Fruit fly (Drosophila melanogaster) whole organism, prepupa: ENCODE measurements around the gene vsg.
A peak's percentile ranks its signal among the peaks of the same experiment; 100 is the strongest.

ENCODE experiments used
- Blimp-1 ChIP-seq: fragments of 200-800 bp; sonication (Bioruptor generic); optimal IDR thresholded peaks from 3 replicates; lab custom pipeline; 2017; ENCODE audit warnings: missing biosample characterization, missing genetic modification characterization, mild to moderate bottlenecking, moderate library complexity, missing genetic modification reagents
- CG10631 ChIP-seq: fragments of 200-800 bp; sonication (Bioruptor generic); optimal IDR thresholded peaks from 2 replicates; lab custom pipeline; 2016; ENCODE audit warnings: missing biosample characterization, missing genetic modification characterization
- CG10669 ChIP-seq: fragments of 200-800 bp; sonication (Bioruptor generic); optimal IDR thresholded peaks from 3 replicates; lab custom pipeline; 2018; ENCODE audit warnings: missing biosample characterization, mild to moderate bottlenecking, missing genetic modification characterization, moderate library complexity
- CG11294 ChIP-seq: fragments of 200-800 bp; sonication (Bioruptor generic); IDR thresholded peaks from 2 replicates; pipeline ENCODE4 v1.3.6; 2022; ENCODE audit warnings: missing biosample characterization, missing genetic modification characterization
- CG15336 ChIP-seq: fragments of 200-800 bp; sonication (Bioruptor generic); IDR thresholded peaks from 2 replicates; pipeline ENCODE4 v1.3.6; 2022; ENCODE audit warnings: missing biosample characterization, missing genetic modification characterization
- CG1621 ChIP-seq: fragments of 200-800 bp; sonication (Bioruptor generic); optimal IDR thresholded peaks from 3 replicates; lab custom pipeline; 2018; ENCODE audit warnings: missing biosample characterization, mild to moderate bottlenecking, missing genetic modification characterization
- CG3032 ChIP-seq: fragments of 200-800 bp; optimal IDR thresholded peaks from 2 replicates; lab custom pipeline; 2019; ENCODE audit warnings: missing biosample characterization, mild to moderate bottlenecking, missing genetic modification characterization, moderate library complexity
- CG31627 ChIP-seq: fragments of 200-800 bp; sonication (Bioruptor generic); optimal IDR thresholded peaks from 3 replicates; lab custom pipeline; 2016; ENCODE audit warnings: missing biosample characterization, missing genetic modification characterization
- CG34406 ChIP-seq: fragments of 200-800 bp; sonication (Bioruptor generic); optimal IDR thresholded peaks from 3 replicates; lab custom pipeline; 2016; ENCODE audit warnings: missing biosample characterization, missing genetic modification characterization
- CG4318 ChIP-seq: fragments of 200-800 bp; sonication (Bioruptor generic); optimal IDR thresholded peaks from 3 replicates; lab custom pipeline; 2017; ENCODE audit warnings: missing biosample characterization, mild to moderate bottlenecking, missing genetic modification characterization
- CG6163 ChIP-seq: fragments of 200-800 bp; sonication (Bioruptor generic); IDR thresholded peaks from 3 replicates; pipeline ENCODE4 v1.3.6; 2022; ENCODE audit warnings: missing biosample characterization, missing genetic modification characterization
- CG6276 ChIP-seq: fragments of 200-800 bp; sonication (Bioruptor generic); optimal IDR thresholded peaks from 2 replicates; lab custom pipeline; 2017; ENCODE audit warnings: missing biosample characterization, mild to moderate bottlenecking, missing genetic modification characterization
- CG6792 ChIP-seq: fragments of 200-800 bp; sonication (Bioruptor generic); optimal IDR thresholded peaks from 3 replicates; lab custom pipeline; 2016; ENCODE audit warnings: missing biosample characterization, missing genetic modification characterization
- CG7368 ChIP-seq: fragments of 200-800 bp; sonication (Bioruptor generic); optimal IDR thresholded peaks from 3 replicates; lab custom pipeline; 2016; ENCODE audit warnings: missing biosample characterization, missing genetic modification characterization
- CG8119 ChIP-seq: fragments of 200-800 bp; sonication (Bioruptor generic); IDR thresholded peaks from 3 replicates; pipeline ENCODE4 v1.3.6; 2022; ENCODE audit warnings: missing biosample characterization, missing genetic modification characterization
- Eip78C ChIP-seq: fragments of 200-800 bp; sonication (Bioruptor generic); peaks from one replicate; lab custom pipeline; 2016; ENCODE audit warnings: missing biosample characterization, missing genetic modification characterization
- Ets21C ChIP-seq: fragments of 200-800 bp; sonication (Bioruptor generic); optimal IDR thresholded peaks from 3 replicates; lab custom pipeline; 2016; ENCODE audit warnings: missing biosample characterization, missing genetic modification characterization
- Ets96B ChIP-seq: fragments of 200-800 bp; optimal IDR thresholded peaks from 2 replicates; lab custom pipeline; 2019; ENCODE audit warnings: missing biosample characterization, mild to moderate bottlenecking, missing genetic modification characterization, moderate library complexity
- Gug ChIP-seq: fragments of 200-800 bp; sonication (Bioruptor generic); IDR thresholded peaks from 2 replicates; pipeline ENCODE4 v1.3.6; 2022; ENCODE audit warnings: missing biosample characterization, missing genetic modification characterization
- Hr4 ChIP-seq: fragments of 200-800 bp; sonication (Bioruptor generic); optimal IDR thresholded peaks from 3 replicates; lab custom pipeline; 2016; ENCODE audit warnings: missing biosample characterization, missing genetic modification characterization
- Lpt ChIP-seq: fragments of 200-800 bp; sonication (Bioruptor generic); optimal IDR thresholded peaks from 3 replicates; lab custom pipeline; 2016; ENCODE audit warnings: missing biosample characterization, missing genetic modification characterization
- OdsH ChIP-seq: fragments of 200-800 bp; sonication (Bioruptor generic); optimal IDR thresholded peaks from 3 replicates; lab custom pipeline; 2016; ENCODE audit warnings: missing biosample characterization, missing genetic modification characterization
- Smox ChIP-seq: fragments of 200-800 bp; sonication (Bioruptor generic); optimal IDR thresholded peaks from 3 replicates; lab custom pipeline; 2016; ENCODE audit warnings: missing biosample characterization, missing genetic modification characterization
- Sox102F ChIP-seq: fragments of 200-800 bp; sonication (Bioruptor generic); optimal IDR thresholded peaks from 2 replicates; lab custom pipeline; 2016; ENCODE audit warnings: missing biosample characterization, mild to moderate bottlenecking, missing genetic modification characterization
- Sox14 ChIP-seq: fragments of 200-800 bp; sonication (Bioruptor generic); optimal IDR thresholded peaks from 3 replicates; lab custom pipeline; 2016; ENCODE audit warnings: missing biosample characterization, missing genetic modification characterization
- Sox15 ChIP-seq: fragments of 200-800 bp; sonication (Bioruptor generic); optimal IDR thresholded peaks from 3 replicates; lab custom pipeline; 2016; ENCODE audit warnings: missing biosample characterization, missing genetic modification characterization
- achi ChIP-seq: fragments of 200-800 bp; sonication (Bioruptor generic); optimal IDR thresholded peaks from 3 replicates; lab custom pipeline; 2016; ENCODE audit warnings: missing biosample characterization, missing genetic modification characterization
- acj6 ChIP-seq: fragments of 200-800 bp; sonication (Bioruptor generic); optimal IDR thresholded peaks from 3 replicates; lab custom pipeline; 2016; ENCODE audit warnings: missing biosample characterization, missing genetic modification characterization
- cyc ChIP-seq: fragments of 200-800 bp; sonication (Bioruptor generic); optimal IDR thresholded peaks from 3 replicates; lab custom pipeline; 2016; ENCODE audit warnings: missing biosample characterization, missing genetic modification characterization
- dac ChIP-seq: fragments of 200-800 bp; sonication (Bioruptor generic); optimal IDR thresholded peaks from 2 replicates; lab custom pipeline; 2017; ENCODE audit warnings: missing biosample characterization, mild to moderate bottlenecking, missing genetic modification characterization
- eg ChIP-seq: fragments of 200-800 bp; sonication (Bioruptor generic); IDR thresholded peaks from 3 replicates; pipeline ENCODE4 v1.3.6; 2022; ENCODE audit warnings: missing biosample characterization, missing genetic modification characterization
- esn ChIP-seq: fragments of 200-800 bp; sonication (Bioruptor generic); optimal IDR thresholded peaks from 2 replicates; lab custom pipeline; 2016; ENCODE audit warnings: missing biosample characterization, mild to moderate bottlenecking, missing genetic modification characterization, moderate library complexity
- fd59A ChIP-seq: fragments of 200-800 bp; sonication (Bioruptor generic); optimal IDR thresholded peaks from 2 replicates; lab custom pipeline; 2017; ENCODE audit warnings: missing biosample characterization, mild to moderate bottlenecking, missing genetic modification characterization, missing genetic modification reagents
- fkh ChIP-seq: fragments of 200-800 bp; sonication (Bioruptor generic); optimal IDR thresholded peaks from 3 replicates; lab custom pipeline; 2017; ENCODE audit warnings: missing biosample characterization, mild to moderate bottlenecking, missing genetic modification characterization, moderate library complexity
- lz ChIP-seq: fragments of 200-800 bp; sonication (Bioruptor generic); optimal IDR thresholded peaks from 3 replicates; lab custom pipeline; 2016; ENCODE audit warnings: missing biosample characterization, missing genetic modification characterization
- salr ChIP-seq, 2 experiments: fragments of 200-800 bp; sonication (Bioruptor generic); optimal IDR thresholded peaks; 3 replicates each; lab custom pipeline; 2016 to 2018; ENCODE audit warnings: missing biosample characterization in 2 of 2, missing genetic modification characterization in 2 of 2, mild to moderate bottlenecking in 1 of 2
- spab ChIP-seq: fragments of 200-800 bp; sonication (Bioruptor generic); optimal IDR thresholded peaks from 2 replicates; lab custom pipeline; 2017; ENCODE audit warnings: missing biosample characterization, mild to moderate bottlenecking, missing genetic modification characterization, missing genetic modification reagents
- svp ChIP-seq: fragments of 200-800 bp; sonication (Bioruptor generic); peaks from one replicate; lab custom pipeline; 2016; ENCODE audit warnings: missing biosample characterization, missing genetic modification characterization
- topi ChIP-seq: fragments of 200-800 bp; sonication (Bioruptor generic); optimal IDR thresholded peaks from 3 replicates; lab custom pipeline; 2016; ENCODE audit warnings: missing biosample characterization, missing genetic modification characterization
- vri ChIP-seq: fragments of 200-800 bp; sonication (Bioruptor generic); optimal IDR thresholded peaks from 3 replicates; lab custom pipeline; 2016; ENCODE audit warnings: missing biosample characterization, mild to moderate bottlenecking, missing genetic modification characterization

vsg gene

DNA sequence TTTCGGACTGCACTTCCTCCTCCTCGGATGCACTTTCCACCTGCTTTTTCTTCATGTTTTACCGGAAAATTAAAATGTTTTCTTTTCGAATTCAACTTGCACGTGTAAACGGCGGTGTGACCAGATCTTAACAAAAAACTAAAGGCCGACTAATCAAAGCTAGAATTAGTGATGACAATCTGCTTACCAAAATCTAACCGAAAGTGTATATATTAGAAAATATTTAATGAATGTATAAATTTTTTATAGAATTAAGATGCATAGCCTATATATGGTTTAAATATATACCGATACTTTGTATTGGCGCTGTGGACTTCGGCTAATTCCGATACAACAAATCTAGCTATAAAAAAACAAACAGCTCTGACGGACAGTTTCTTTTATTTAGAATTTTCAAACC lies 4.8 kb downstream of the vsg start, which contains the start of the genes CG18178 and CG14174 (continued):
- no peak for TF ChIP-seq vri (GFP tag; lab: Kevin White, UChicago)
- TF ChIP-seq CG10631, result no peak
- peak; percentile 50 for TF ChIP-seq CG34406
- TF ChIP-seq salr (GFP tag; optimal IDR thresholded peaks at IDR 0.05; lab: Kevin White, UChicago), result peak in 1 of 2 experiments; percentile 36
- TF ChIP-seq CG1621 (tag; lab: Kevin White, UChicago), result no peak
- TF ChIP-seq eg (GFP tag; lab: Robert Waterston, UW), result peak; percentile 32; the same call in 1 of the 3 replicates
- peak; percentile 55 for TF ChIP-seq acj6 (GFP tag; lab: Kevin White, UChicago)
- TF ChIP-seq fkh, result no peak
- no peak for TF ChIP-seq fd59A (GFP tag; lab: Kevin White, UChicago)
- TF ChIP-seq CG6276 (GFP tag; lab: Kevin White, UChicago), result no peak
- TF ChIP-seq Sox14 (GFP tag; lab: Kevin White, UChicago), result peak; percentile 51
- peak; percentile 30 for TF ChIP-seq CG31627 (GFP tag; lab: Kevin White, UChicago)
- no peak for TF ChIP-seq Smox
- no peak for TF ChIP-seq achi (GFP tag; lab: Kevin White, UChicago)
- peak; percentile 38 for TF ChIP-seq lz (GFP tag; lab: Kevin White, UChicago)
- TF ChIP-seq Lpt (GFP tag; lab: Kevin White, UChicago), result no peak
- no peak for TF ChIP-seq CG7368
- TF ChIP-seq Sox15 (GFP tag; lab: Kevin White, UChicago), result peak; percentile 44
- TF ChIP-seq CG8119 (GFP tag; lab: Robert Waterston, UW), result no peak; the same call in 2 of the 3 replicates

- TF ChIP-seq Hr4 (GFP tag; lab: Kevin White, UChicago) (no peak), lz (GFP tag; lab: Kevin White, UChicago) (no peak), Blimp-1 (GFP tag; lab: Kevin White, UChicago) (no peak), CG10631 (no peak)
These were observed 6.0 kb downstream of the vsg start for dm6 chr3L:9720102-9720501.

dm6 chr3L:9723108-9723507 lies 9.0 kb downstream of the vsg start, which contains the start of the genes nbs and defl:
TSS of gene nbs (minus strand) at chr3L:9723194.
TSS of gene defl (plus strand) at chr3L:9723423.
- TF ChIP-seq Gug, result peak; percentile 55
- TF ChIP-seq Sox15 (GFP tag; lab: Kevin White, UChicago), result peak; percentile 46
- TF ChIP-seq CG11294 (GFP tag; lab: Robert Waterston, UW), result peak; percentile 16; the same call in 1 of the 2 replicates
- no peak for TF ChIP-seq dac
- TF ChIP-seq CG6792, result no peak
- no peak for TF ChIP-seq vri (GFP tag; lab: Kevin White, UChicago)
- peak; percentile 30; the same call in 1 of the 2 replicates for TF ChIP-seq CG15336 (GFP tag; lab: Robert Waterston, UW)
- TF ChIP-seq CG3032 (tag; lab: Kevin White, UChicago), result peak; percentile 73
- peak; percentile 75 for TF ChIP-seq CG31627 (GFP tag; lab: Kevin White, UChicago)
- TF ChIP-seq CG8119 (GFP tag; lab: Robert Waterston, UW), result peak; percentile 36; the same call in 1 of the 3 replicates
- peak; percentile 80 for TF ChIP-seq eg (GFP tag; lab: Robert Waterston, UW)
- TF ChIP-seq lz (GFP tag; lab: Kevin White, UChicago), result peak; percentile 70
- no peak for TF ChIP-seq OdsH
- TF ChIP-seq esn, result peak; percentile 78
- TF ChIP-seq cyc (GFP tag; lab: Kevin White, UChicago), result peak; percentile 70
- peak; percentile 26 for TF ChIP-seq Lpt (GFP tag; lab: Kevin White, UChicago)
- TF ChIP-seq, all 60 proteins: peak for 12

DNA sequence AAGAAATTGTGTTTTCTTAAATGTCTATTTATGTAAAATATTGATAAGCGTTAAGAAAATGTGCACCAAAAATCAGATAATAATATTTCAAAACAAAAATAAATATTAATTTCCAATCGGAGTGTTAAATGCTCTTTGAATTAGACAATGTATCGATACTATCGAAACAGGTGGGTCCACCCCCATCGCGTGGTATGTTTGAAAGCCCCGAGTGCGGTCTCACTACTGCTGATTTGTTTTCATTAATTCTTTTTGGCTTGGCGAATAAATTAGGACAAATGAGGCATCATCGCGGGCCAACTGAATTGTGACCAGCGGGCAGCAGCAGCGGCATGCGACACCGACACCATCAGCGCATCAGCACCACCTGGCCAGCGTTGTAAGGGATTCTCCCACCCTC lies 12.6 kb downstream of the vsg start, which contains the start of gene Naa60:
TSS of gene Naa60 (plus strand) at position 189 of the 400 bp plus-strand sequence.
- TF ChIP-seq spab (GFP tag; lab: Kevin White, UChicago) (no peak), CG31627 (GFP tag; lab: Kevin White, UChicago) (no peak), Ets96B (no peak), OdsH (no peak), Ets21C (GFP tag; lab: Kevin White, UChicago) (no peak), achi (GFP tag; lab: Kevin White, UChicago) (no peak), CG10669 (GFP tag; lab: Kevin White, UChicago) (no peak), CG4318 (GFP tag; lab: Kevin White, UChicago) (no peak), topi (GFP tag; lab: Kevin White, UChicago) (no peak), CG6163 (GFP tag; lab: Robert Waterston, UW) (no peak), Sox102F (no peak), salr (GFP tag; optimal IDR thresholded peaks at IDR 0.05; lab: Kevin White, UChicago) (no peak), Eip78C (GFP tag; lab: Kevin White, UChicago) (no peak), Sox14 (GFP tag; lab: Kevin White, UChicago) (no peak), CG1621 (tag; lab: Kevin White, UChicago) (no peak), svp (no peak)
